Fruit fly (Drosophila melanogaster): ENCODE measurements around the gene CG17564.

The CG17564 gene

DNA sequence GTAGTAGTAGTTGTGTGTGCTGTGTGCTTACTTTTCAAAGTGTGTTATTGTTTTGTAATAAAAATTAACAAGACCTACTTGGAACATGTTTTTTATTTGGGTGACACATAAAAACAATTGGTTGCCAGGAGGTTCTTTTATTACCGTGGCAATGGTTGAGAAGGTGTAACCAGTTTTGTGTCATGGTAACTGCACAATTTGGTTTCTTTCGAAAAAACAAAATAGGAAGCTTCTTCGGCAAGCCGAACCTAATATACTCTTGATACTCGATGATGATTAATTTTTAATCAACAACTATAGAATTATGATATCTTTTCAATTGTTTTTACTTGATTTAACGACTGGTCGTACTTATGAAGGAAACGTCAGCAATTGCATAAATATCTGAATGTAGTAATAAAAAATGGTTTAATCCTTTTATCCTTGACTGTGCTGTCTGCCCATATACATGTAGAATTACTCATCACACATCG lies at the start of gene CG17564, which contains the start of gene CG10750:
CG17564 (minus strand) TSS at position 101 of the 473 bp plus-strand sequence.
CG10750 (plus strand) TSS at position 423 of the 473 bp plus-strand sequence.
- TF ChIP-seq CG15710 (tag; optimal IDR thresholded peaks at IDR 0.05) (no peak), CG17806 (tag; optimal IDR thresholded peaks at IDR 0.05) (no peak), CG4496 (GFP tag; IDR thresholded peaks at IDR 0.05) (no peak), CG9948 (tag; optimal IDR thresholded peaks at IDR 0.05) (no peak), Snoo (tag; optimal IDR thresholded peaks at IDR 0.05) (no peak)

DNA sequence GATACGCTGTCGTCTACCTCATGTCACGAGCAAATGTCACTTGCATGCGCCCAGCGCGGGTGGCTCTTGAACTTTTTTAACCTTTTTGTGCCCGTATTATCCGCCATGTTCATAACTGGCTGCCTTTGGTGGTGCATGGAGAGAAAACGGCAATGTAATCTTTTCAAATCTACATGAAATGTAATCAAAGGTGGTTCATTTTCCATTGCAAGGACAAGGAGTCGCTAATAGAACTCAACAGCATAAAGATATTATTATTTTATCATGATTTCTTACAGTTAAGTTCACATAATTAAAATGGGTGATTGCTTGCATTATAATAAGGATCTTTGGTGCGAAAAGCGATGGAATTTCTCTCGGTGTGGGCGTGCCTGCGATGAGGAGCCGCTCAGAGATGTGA lies 43.0 kb upstream of the CG17564 start:
- TF ChIP-seq CG8159 (tag; optimal IDR thresholded peaks at IDR 0.05) (peak; percentile 58), CG15710 (tag; optimal IDR thresholded peaks at IDR 0.05) (peak; percentile 24), CG10348 (GFP tag; IDR thresholded peaks at IDR 0.05) (no peak), CG17806 (tag; optimal IDR thresholded peaks at IDR 0.05) (peak; percentile 39), CG4496 (GFP tag; IDR thresholded peaks at IDR 0.05) (no peak), Ets98B (GFP tag; IDR thresholded peaks at IDR 0.05) (no peak), CG13204 (GFP tag; optimal IDR thresholded peaks at IDR 0.05) (no peak), CG34367 (tag; optimal IDR thresholded peaks at IDR 0.05) (no peak), CG12605 (GFP tag; IDR thresholded peaks at IDR 0.05) (no peak), Snoo (tag; optimal IDR thresholded peaks at IDR 0.05) (no peak), CG8301 (tag; optimal IDR thresholded peaks at IDR 0.05) (peak; percentile 32), gl (tag; optimal IDR thresholded peaks at IDR 0.05) (no peak), Pif1A (GFP tag; optimal IDR thresholded peaks at IDR 0.05) (peak; percentile 19), EcR (GFP tag; optimal IDR thresholded peaks at IDR 0.05) (peak; percentile 9), CG9948 (tag; optimal IDR thresholded peaks at IDR 0.05) (peak; percentile 23), fd96Ca (GFP tag; IDR thresholded peaks at IDR 0.05) (no peak), CG32121 (GFP tag; IDR thresholded peaks at IDR 0.05) (no peak), Pif1B (GFP tag; optimal IDR thresholded peaks at IDR 0.05) (no peak), rn (GFP tag; IDR thresholded peaks at IDR 0.05) (no peak), D1 (tag; optimal IDR thresholded peaks at IDR 0.05) (no peak), CG14655 (GFP tag; optimal IDR thresholded peaks at IDR 0.05) (peak; percentile 54)

DNA sequence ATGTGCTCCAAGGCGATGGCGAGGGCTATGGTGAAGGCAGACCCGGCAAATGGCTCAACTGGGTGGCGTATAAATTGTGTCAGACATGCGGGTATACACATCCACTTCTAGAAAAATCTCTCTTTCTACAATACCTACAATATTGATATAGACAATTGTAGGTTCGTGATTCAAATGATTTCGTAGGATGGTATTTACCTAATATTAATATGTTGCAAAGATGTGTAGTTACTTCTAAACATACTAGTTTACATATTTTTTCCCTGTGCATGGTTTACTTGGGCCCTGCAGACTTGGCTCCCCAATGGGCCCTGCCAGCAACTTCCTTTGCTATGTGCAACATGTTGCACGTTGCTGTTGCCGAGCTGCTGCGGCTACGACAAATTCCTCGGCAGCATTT lies 42.3 kb upstream of the CG17564 start:
- TF ChIP-seq CG9948 (tag; optimal IDR thresholded peaks at IDR 0.05) (peak; percentile 96), D1 (tag; optimal IDR thresholded peaks at IDR 0.05) (peak; percentile 86), CG17806 (tag; optimal IDR thresholded peaks at IDR 0.05) (peak; percentile 97), Pif1B (GFP tag; optimal IDR thresholded peaks at IDR 0.05) (peak; percentile 78), CG8301 (tag; optimal IDR thresholded peaks at IDR 0.05) (peak; percentile 89), CG32121 (GFP tag; IDR thresholded peaks at IDR 0.05) (peak; percentile 71), Ets98B (GFP tag; IDR thresholded peaks at IDR 0.05) (peak; percentile 86), CG14655 (GFP tag; optimal IDR thresholded peaks at IDR 0.05) (peak; percentile 91), CG10348 (GFP tag; IDR thresholded peaks at IDR 0.05) (no peak), CG4496 (GFP tag; IDR thresholded peaks at IDR 0.05) (peak; percentile 92), CG13204 (GFP tag; optimal IDR thresholded peaks at IDR 0.05) (peak; percentile 86), CG8159 (tag; optimal IDR thresholded peaks at IDR 0.05) (peak; percentile 94), EcR (GFP tag; optimal IDR thresholded peaks at IDR 0.05) (no peak), Snoo (tag; optimal IDR thresholded peaks at IDR 0.05) (no peak), rn (GFP tag; IDR thresholded peaks at IDR 0.05) (peak; percentile 80), CG15710 (tag; optimal IDR thresholded peaks at IDR 0.05) (peak; percentile 94), CG34367 (tag; optimal IDR thresholded peaks at IDR 0.05) (peak; percentile 97), Pif1A (GFP tag; optimal IDR thresholded peaks at IDR 0.05) (peak; percentile 90), fd96Ca (GFP tag; IDR thresholded peaks at IDR 0.05) (peak; percentile 83), CG12605 (GFP tag; IDR thresholded peaks at IDR 0.05) (peak; percentile 78), gl (tag; optimal IDR thresholded peaks at IDR 0.05) (peak; percentile 93)

DNA sequence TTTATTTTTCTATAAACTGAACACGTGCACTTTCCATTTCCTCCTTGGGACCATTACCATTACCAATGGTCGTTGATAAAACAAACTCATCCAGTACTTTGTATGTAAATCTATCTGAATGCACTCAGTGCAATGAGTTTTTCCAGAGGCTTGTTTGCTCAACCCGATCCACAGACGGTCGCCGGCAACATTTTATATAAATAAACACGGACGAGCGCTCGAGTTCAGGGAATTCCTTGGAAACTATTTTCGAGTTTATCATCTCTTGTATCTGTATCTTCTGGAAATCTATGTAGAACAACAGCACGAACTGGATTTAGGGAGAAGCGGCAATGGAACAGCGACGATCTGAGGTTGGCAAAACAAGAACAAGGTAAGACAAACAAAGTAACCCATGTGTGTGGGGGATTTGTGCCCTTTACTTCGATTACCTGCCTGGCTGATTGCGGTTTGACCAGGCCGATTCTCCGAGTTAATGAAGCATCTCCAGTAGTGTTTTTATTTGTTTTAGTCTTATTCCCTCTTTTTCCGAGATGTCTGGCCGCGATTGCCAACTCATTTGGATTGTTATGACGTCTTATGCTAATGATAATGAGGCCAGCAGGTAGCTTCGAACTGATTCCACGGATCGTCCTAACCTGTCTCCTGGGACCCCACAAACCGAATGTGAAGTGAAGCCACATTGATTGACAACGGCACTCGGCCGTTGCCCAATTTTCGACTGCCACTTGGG lies 41.5 kb upstream of the CG17564 start:
- TF ChIP-seq rn (GFP tag; IDR thresholded peaks at IDR 0.05) (no peak), CG4496 (GFP tag; IDR thresholded peaks at IDR 0.05) (no peak), CG34367 (tag; optimal IDR thresholded peaks at IDR 0.05) (no peak), CG14655 (GFP tag; optimal IDR thresholded peaks at IDR 0.05) (no peak)

DNA sequence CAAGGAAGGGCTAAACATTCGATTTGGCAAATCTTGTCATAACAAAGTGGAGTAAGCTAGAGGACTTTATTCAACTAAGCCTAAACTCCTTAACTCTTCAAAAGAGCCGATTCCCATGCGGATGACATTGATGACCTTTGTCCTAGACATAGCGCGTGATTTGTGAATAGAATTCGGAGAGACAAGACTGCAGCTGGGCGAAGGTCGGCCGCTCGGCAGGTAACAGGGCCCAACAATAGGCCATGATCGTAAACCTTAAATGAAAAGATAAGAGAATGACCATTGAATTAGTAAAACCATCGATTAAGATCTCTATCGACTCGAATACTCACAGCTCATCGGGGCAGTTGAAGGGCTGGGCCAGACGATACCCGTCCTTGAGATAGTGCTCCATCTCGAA lies 39.3 kb upstream of the CG17564 start:
- TF ChIP-seq CG17806 (tag; optimal IDR thresholded peaks at IDR 0.05) (no peak), Pif1B (GFP tag; optimal IDR thresholded peaks at IDR 0.05) (no peak), Pif1A (GFP tag; optimal IDR thresholded peaks at IDR 0.05) (no peak), CG4496 (GFP tag; IDR thresholded peaks at IDR 0.05) (no peak), CG9948 (tag; optimal IDR thresholded peaks at IDR 0.05) (no peak), CG13204 (GFP tag; optimal IDR thresholded peaks at IDR 0.05) (no peak), CG14655 (GFP tag; optimal IDR thresholded peaks at IDR 0.05) (no peak), CG34367 (tag; optimal IDR thresholded peaks at IDR 0.05) (no peak), gl (tag; optimal IDR thresholded peaks at IDR 0.05) (no peak), CG15710 (tag; optimal IDR thresholded peaks at IDR 0.05) (no peak), CG12605 (GFP tag; IDR thresholded peaks at IDR 0.05) (no peak), CG8159 (tag; optimal IDR thresholded peaks at IDR 0.05) (no peak), CG10348 (GFP tag; IDR thresholded peaks at IDR 0.05) (no peak), Ets98B (GFP tag; IDR thresholded peaks at IDR 0.05) (no peak), D1 (tag; optimal IDR thresholded peaks at IDR 0.05) (no peak), CG32121 (GFP tag; IDR thresholded peaks at IDR 0.05) (no peak), Snoo (tag; optimal IDR thresholded peaks at IDR 0.05) (no peak), EcR (GFP tag; optimal IDR thresholded peaks at IDR 0.05) (no peak), rn (GFP tag; IDR thresholded peaks at IDR 0.05) (no peak), fd96Ca (GFP tag; IDR thresholded peaks at IDR 0.05) (no peak)

All from whole organism, pupa.